Worm (Caenorhabditis elegans) whole organism, L4/young adult: ENCODE measurements around the gene F10E9.3.

Source experiments
- W03F9.2 ChIP-seq: fragments of 150-350 bp; optimal IDR thresholded peaks from 2 replicates; lab custom pipeline; 2014; ENCODE audit warnings: missing biosample characterization, missing genetic modification characterization
- dao-5 ChIP-seq: sonication (generic microtip); optimal IDR thresholded peaks from 2 replicates; lab custom pipeline; 2016; ENCODE audit warnings: missing genotype, missing genetic modification characterization, moderate library complexity, missing compliant biosample characterization
- him-1 ChIP-seq: sonication (generic microtip); optimal IDR thresholded peaks from 2 replicates; lab custom pipeline; 2016; ENCODE audit warnings: missing genotype, missing genetic modification reagents, missing genetic modification characterization, missing compliant biosample characterization

DNA sequence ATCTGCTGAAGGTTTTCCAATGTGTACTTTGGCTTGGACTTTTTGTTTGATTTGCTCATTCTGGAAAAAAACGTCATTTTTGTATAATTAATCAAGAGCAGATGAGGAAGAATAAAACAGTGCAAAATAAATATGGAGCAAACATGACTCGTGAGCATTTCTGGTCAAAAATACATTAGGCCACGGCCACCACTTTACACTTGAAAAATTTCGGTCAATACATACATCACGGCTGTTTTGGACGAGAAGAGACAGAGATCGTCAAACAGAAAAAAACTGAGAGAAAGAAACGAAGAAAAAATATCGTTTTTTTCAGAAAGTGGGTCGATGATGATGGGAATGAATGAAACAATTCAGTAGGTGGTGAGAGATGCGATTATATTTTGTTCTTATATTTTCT, 42.5 kb upstream of the F10E9.3 start, which contains the start of the genes F09G8.7 and crn-7:
- no peak for TF ChIP-seq him-1 (tag; lab: Kevin White, UChicago)
- no peak for TF ChIP-seq dao-5 (tag; lab: Kevin White, UChicago)
- TF ChIP-seq W03F9.2 (tag; lab: Kevin White, UChicago) = no peak
